Worm (Caenorhabditis elegans): Measurements from ENCODE around the gene Y77E11A.8.

DNA sequence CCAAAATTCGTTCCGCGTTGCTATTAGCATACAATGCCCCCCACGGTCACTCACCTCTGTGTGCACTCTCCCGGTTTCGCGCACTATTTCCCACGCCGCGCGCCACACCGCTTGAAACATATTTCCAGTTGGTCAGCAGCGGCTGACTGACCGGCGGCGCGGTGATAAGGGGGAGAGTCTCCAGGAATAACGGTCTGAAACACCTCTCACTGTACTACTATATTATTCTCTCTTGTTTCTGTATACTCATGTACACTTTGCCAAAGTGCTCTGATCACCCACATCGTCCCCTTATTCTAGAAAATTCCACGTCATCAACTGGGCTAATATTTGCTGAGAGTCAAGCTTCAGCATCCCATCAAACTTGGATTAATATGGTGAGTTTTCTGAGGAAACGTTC, 38.9 kb downstream of the Y77E11A.8 start, which contains the start of gene nhr-41:
- TF ChIP-seq nfya-1 (tag; optimal IDR thresholded peaks at IDR 0.05; ENCODE audit: insufficient read depth) (no peak), nhr-76 (tag; optimal IDR thresholded peaks at IDR 0.05) (no peak), lin-39 (tag; optimal IDR thresholded peaks at IDR 0.05) (no peak)

All from whole organism, L3 larva.